Worm (Caenorhabditis elegans): Measurements from ENCODE around the gene tag-51.

ce11 chrIII:881460-881859 lies 27.4 kb downstream of the tag-51 start:
- no peak for TF ChIP-seq nhr-237 (tag; optimal IDR thresholded peaks at IDR 0.05)
- TF ChIP-seq elt-2 (tag; optimal IDR thresholded peaks at IDR 0.05): no peak
- no peak for TF ChIP-seq pha-4 (tag; optimal IDR thresholded peaks at IDR 0.05)
- no peak for TF ChIP-seq unc-39 (tag; optimal IDR thresholded peaks at IDR 0.05)
- TF ChIP-seq tbx-2 (tag; optimal IDR thresholded peaks at IDR 0.05): no peak
